Fruit fly (Drosophila melanogaster) Kc167 (cell line): ENCODE results near the gene IscU.

ENCODE experiments used
- Myc ChIP-seq: fragments of >200 bp; optimal IDR thresholded peaks from 2 replicates; lab custom pipeline; 2017; ENCODE audit warnings: missing external identifiers
- Sin3A ChIP-seq: fragments of >200 bp; optimal IDR thresholded peaks from 2 replicates; lab custom pipeline; 2018; ENCODE audit warnings: missing external identifiers
- h ChIP-seq: fragments of >200 bp; optimal IDR thresholded peaks from 3 replicates; lab custom pipeline; 2018; ENCODE audit warnings: missing external identifiers
- insv ChIP-seq: fragments of >200 bp; optimal IDR thresholded peaks from 3 replicates; lab custom pipeline; 2018; ENCODE audit warnings: missing external identifiers
- psq ChIP-seq: fragments of >200 bp; optimal IDR thresholded peaks from 2 replicates; lab custom pipeline; 2017; ENCODE audit warnings: missing external identifiers
- ttk ChIP-seq: sonication (Bioruptor generic); optimal IDR thresholded peaks from 2 replicates; lab custom pipeline; 2017; ENCODE audit warnings: missing external identifiers

- TF ChIP-seq h (lab: Kevin White, UChicago) (no peak), insv (lab: Kevin White, UChicago) (no peak), psq (lab: Kevin White, UChicago) (no peak), Myc (lab: Kevin White, UChicago) (no peak), ttk (lab: Kevin White, UChicago) (no peak), Sin3A (lab: Kevin White, UChicago) (no peak)
Measured at dm6 chr3R:8810397-8811184, 13.4 kb downstream of the IscU start.
